Worm (Caenorhabditis elegans) whole organism, early embryonic: Measurements from ENCODE around the gene K11D12.13.

ENCODE experiments used
- B0310.2 ChIP-seq: sonication (generic microtip); optimal IDR thresholded peaks from 2 replicates; lab custom pipeline; 2016; ENCODE audit warnings: mild to moderate bottlenecking, missing genetic modification characterization, missing compliant biosample characterization
- F13C5.2 ChIP-seq: sonication (generic microtip); optimal IDR thresholded peaks from 2 replicates; lab custom pipeline; 2017; ENCODE audit warnings: mild to moderate bottlenecking, missing genetic modification characterization, inconsistent platforms, missing compliant biosample characterization
- aly-1 ChIP-seq: sonication (generic microtip); optimal IDR thresholded peaks from 2 replicates; lab custom pipeline; 2016; ENCODE audit warnings: missing genetic modification characterization, missing compliant biosample characterization
- ama-1 ChIP-seq: fragments of 150-350 bp; optimal IDR thresholded peaks from 2 replicates; lab custom pipeline; 2014
- ceh-13 ChIP-seq: fragments of 200-800 bp; sonication (Bioruptor generic); optimal IDR thresholded peaks from 2 replicates; lab custom pipeline; 2018; ENCODE audit warnings: mild to moderate bottlenecking, missing genetic modification characterization, missing compliant biosample characterization
- ceh-36 ChIP-seq: sonication (generic microtip); optimal IDR thresholded peaks from 2 replicates; lab custom pipeline; 2016; ENCODE audit warnings: missing genetic modification characterization, inconsistent platforms, missing compliant biosample characterization
- ets-7 ChIP-seq: sonication (generic microtip); optimal IDR thresholded peaks from 2 replicates; lab custom pipeline; 2016; ENCODE audit warnings: missing genotype, missing genetic modification characterization, missing compliant biosample characterization
- flt-1 ChIP-seq: fragments of 200-800 bp; sonication (Bioruptor generic); IDR thresholded peaks from 2 replicates; pipeline ENCODE4 v1.3.6; 2022; ENCODE audit warnings: missing genetic modification characterization, missing compliant biosample characterization
- hmbx-1 ChIP-seq: sonication (generic microtip); optimal IDR thresholded peaks from 2 replicates; lab custom pipeline; 2016; ENCODE audit warnings: mild to moderate bottlenecking, missing genetic modification characterization, missing compliant biosample characterization
- hmg-4 ChIP-seq: fragments of 200-800 bp; sonication (Bioruptor generic); optimal IDR thresholded peaks from 2 replicates; lab custom pipeline; 2018; ENCODE audit warnings: mild to moderate bottlenecking, missing genetic modification characterization, missing compliant biosample characterization
- hnd-1 ChIP-seq: sonication (generic microtip); optimal IDR thresholded peaks from 2 replicates; lab custom pipeline; 2016; ENCODE audit warnings: missing genetic modification characterization, missing compliant biosample characterization
- pes-1 ChIP-seq: fragments of 200-800 bp; sonication (Bioruptor generic); IDR thresholded peaks from 2 replicates; pipeline ENCODE4 v1.3.6; 2022; ENCODE audit warnings: missing genetic modification reagents, missing genetic modification characterization, missing compliant biosample characterization
- scrt-1 ChIP-seq: fragments of 200-800 bp; sonication (Bioruptor generic); IDR thresholded peaks from 2 replicates; pipeline ENCODE4 v1.3.6; 2022; ENCODE audit warnings: missing genetic modification characterization, missing compliant biosample characterization
- sea-1 ChIP-seq: fragments of 200-800 bp; sonication (Bioruptor generic); conservative IDR thresholded peaks from 2 replicates; pipeline ENCODE4 v1.3.6; 2022; ENCODE audit warnings: missing genetic modification characterization, missing compliant biosample characterization
- tbx-11 ChIP-seq: fragments of 200-800 bp; sonication (Bioruptor generic); IDR thresholded peaks from 2 replicates; pipeline ENCODE4 v1.3.6; 2022; ENCODE audit warnings: missing genetic modification characterization, missing compliant biosample characterization
- tbx-37 ChIP-seq: fragments of 200-800 bp; sonication (Bioruptor generic); conservative IDR thresholded peaks from 2 replicates; pipeline ENCODE4 v1.3.6; 2022; ENCODE audit warnings: missing genetic modification reagents, missing genetic modification characterization, missing compliant biosample characterization
- tra-4 ChIP-seq: sonication (generic microtip); optimal IDR thresholded peaks from 2 replicates; lab custom pipeline; 2017; ENCODE audit warnings: missing genetic modification characterization, missing compliant biosample characterization

The K11D12.13 gene

DNA sequence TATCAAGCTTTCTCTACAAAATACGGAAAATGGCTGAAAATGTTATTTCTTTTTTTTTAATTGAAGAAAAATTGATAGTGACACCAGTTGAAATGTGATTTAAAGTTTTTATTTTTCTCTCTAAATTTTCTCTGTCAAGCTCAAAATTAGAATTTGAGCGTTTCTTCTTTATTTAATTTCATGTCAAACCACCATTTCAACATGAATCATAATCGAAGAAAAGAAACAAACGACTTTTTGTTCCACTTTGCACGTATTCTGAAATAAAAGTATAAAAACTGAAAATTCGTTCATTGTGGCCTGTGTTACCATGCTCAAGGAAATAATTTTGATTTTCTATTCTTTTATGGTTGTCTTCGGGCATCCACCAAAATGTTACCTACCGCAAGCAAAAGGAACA, at the start of gene K11D12.13:
Gene K11D12.13, plus strand, starts transcription at position 301 of the 400 bp plus-strand sequence.
- TF ChIP-seq tra-4 (tag; lab: Kevin White, UChicago) (no peak), ceh-13 (GFP tag; lab: Kevin White, UChicago) (no peak), tbx-37 (GFP tag; lab: Robert Waterston, UW) (no peak), ceh-36 (tag; lab: Kevin White, UChicago) (no peak), tbx-11 (GFP tag; lab: Robert Waterston, UW) (no peak), aly-1 (no peak), B0310.2 (tag; lab: Kevin White, UChicago) (no peak), sea-1 (GFP tag; lab: Robert Waterston, UW) (no peak), hmbx-1 (tag; lab: Kevin White, UChicago) (no peak), F13C5.2 (tag; lab: Kevin White, UChicago) (no peak), ama-1 (lab: Kevin White, UChicago) (no peak), flt-1 (GFP tag; lab: Robert Waterston, UW) (no peak), hmg-4 (GFP tag; lab: Kevin White, UChicago) (no peak), hnd-1 (tag; lab: Kevin White, UChicago) (no peak)

DNA sequence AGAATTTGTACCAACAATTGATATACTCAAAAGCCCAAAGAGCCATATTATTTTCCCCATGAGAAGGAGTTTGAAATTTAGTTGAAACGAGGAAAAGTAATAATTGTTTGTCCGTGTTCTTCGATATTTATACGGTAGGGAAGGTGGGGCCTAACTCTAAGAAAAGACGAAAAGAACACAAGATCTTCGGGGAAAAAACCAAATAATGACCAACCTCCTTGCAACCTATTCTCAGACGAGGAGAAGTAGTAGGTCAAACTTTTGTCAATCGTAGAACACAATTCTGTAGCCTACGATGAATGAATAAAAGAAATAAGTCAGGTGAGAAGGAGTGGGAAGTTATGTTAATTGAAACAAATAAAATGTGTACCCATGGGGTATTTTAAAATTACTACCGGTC, 46.1 kb upstream of the K11D12.13 start, which contains the start of gene ncx-8:
Gene ncx-8, minus strand, starts transcription at position 101 of the 400 bp plus-strand sequence.
- TF ChIP-seq B0310.2 (tag; lab: Kevin White, UChicago): no peak

- TF ChIP-seq tra-4 (tag; lab: Kevin White, UChicago) (no peak), F13C5.2 (tag; lab: Kevin White, UChicago) (no peak), hmbx-1 (tag; lab: Kevin White, UChicago) (no peak), hmg-4 (GFP tag; lab: Kevin White, UChicago) (no peak), ama-1 (lab: Kevin White, UChicago) (no peak), sea-1 (GFP tag; lab: Robert Waterston, UW) (no peak), ceh-36 (tag; lab: Kevin White, UChicago) (no peak), aly-1 (no peak), ceh-13 (GFP tag; lab: Kevin White, UChicago) (no peak), tbx-11 (GFP tag; lab: Robert Waterston, UW) (no peak), hnd-1 (tag; lab: Kevin White, UChicago) (no peak), flt-1 (GFP tag; lab: Robert Waterston, UW) (no peak), ets-7 (tag; lab: Kevin White, UChicago) (no peak), scrt-1 (no peak)
Measured at ce11 chrV:4995155-4995554, 38.0 kb upstream of the K11D12.13 start, which contains the start of gene ncx-9. Gene ncx-9 (minus strand): TSS chrV:4995255.

DNA sequence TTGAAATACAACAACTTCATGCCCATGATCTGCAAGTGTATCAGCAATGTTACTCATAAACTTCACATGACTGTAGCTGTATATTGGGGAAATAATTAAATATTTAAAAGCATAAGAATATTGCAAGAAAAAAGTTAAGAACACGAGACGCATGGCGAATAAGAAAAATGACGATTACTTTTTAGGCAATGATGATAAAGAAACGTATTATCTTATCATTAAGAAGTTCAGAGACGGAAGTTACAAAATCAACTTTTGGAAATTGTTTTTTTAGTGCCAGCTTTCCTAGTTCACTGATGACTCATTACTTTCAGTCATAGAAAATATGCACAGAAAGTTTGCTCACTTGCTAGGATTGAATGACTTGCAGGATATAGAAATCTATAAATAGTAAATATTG, 32.8 kb upstream of the K11D12.13 start, which contains the start of gene ugt-7:
Gene ugt-7, minus strand, starts transcription at position 161 of the 400 bp plus-strand sequence.
- TF ChIP-seq aly-1 (no peak), tbx-11 (GFP tag; lab: Robert Waterston, UW) (no peak), tbx-37 (GFP tag; lab: Robert Waterston, UW) (no peak), B0310.2 (tag; lab: Kevin White, UChicago) (no peak), hnd-1 (tag; lab: Kevin White, UChicago) (no peak)

ce11 chrV:5001386-5001785, 31.8 kb upstream of the K11D12.13 start, which contains the start of gene srr-8:
Gene srr-8 (plus strand): TSS chrV:5001686.
- no peak for TF ChIP-seq tbx-37 (GFP tag; lab: Robert Waterston, UW)
- TF ChIP-seq hmg-4 (GFP tag; lab: Kevin White, UChicago): no peak
- no peak for TF ChIP-seq sea-1 (GFP tag; lab: Robert Waterston, UW)
- no peak for TF ChIP-seq ceh-36 (tag; lab: Kevin White, UChicago)
- no peak for TF ChIP-seq tbx-11 (GFP tag; lab: Robert Waterston, UW)
- TF ChIP-seq flt-1 (GFP tag; lab: Robert Waterston, UW): no peak
- no peak for TF ChIP-seq hnd-1 (tag; lab: Kevin White, UChicago)
- TF ChIP-seq hmbx-1 (tag; lab: Kevin White, UChicago): no peak
- TF ChIP-seq ceh-13 (GFP tag; lab: Kevin White, UChicago): no peak

DNA sequence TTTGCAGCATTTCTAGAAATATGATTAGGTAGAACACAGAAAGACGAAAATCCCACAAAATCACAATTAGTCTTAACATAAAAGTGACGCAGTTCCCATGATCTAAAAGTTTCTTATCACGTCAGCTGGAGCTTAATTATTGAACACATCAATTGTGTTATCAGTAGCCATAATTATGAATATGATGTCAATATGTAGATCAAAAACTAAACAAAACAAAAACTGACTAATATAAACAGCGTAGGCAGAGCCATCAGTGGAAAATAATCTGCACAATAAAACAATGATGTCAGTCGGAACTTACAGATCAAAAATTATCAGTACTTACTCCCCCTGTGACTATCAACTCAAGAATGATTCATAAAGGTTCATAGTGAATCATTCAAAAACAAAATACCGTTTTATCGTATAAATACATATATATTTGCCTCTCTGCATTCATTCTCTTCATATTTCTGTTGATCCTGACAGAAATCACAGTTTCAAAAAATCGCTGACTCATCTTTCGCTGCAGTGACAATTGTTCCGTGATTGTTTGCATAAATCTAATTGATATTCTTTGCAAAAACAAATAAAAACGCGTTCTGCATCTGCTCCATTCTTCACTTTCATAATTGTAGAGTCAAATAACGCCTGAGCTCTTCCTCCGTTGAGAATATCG, 20.9 kb upstream of the K11D12.13 start, which contains the start of gene srr-6:
Gene srr-6, plus strand, starts transcription at position 611 of the 661 bp plus-strand sequence.
- TF ChIP-seq tra-4 (tag; lab: Kevin White, UChicago) (no peak), ets-7 (tag; lab: Kevin White, UChicago) (no peak), hnd-1 (tag; lab: Kevin White, UChicago) (no peak), pes-1 (GFP tag; lab: Robert Waterston, UW) (no peak), flt-1 (GFP tag; lab: Robert Waterston, UW) (no peak), hmbx-1 (tag; lab: Kevin White, UChicago) (no peak), ama-1 (lab: Kevin White, UChicago) (no peak), ceh-13 (GFP tag; lab: Kevin White, UChicago) (no peak), sea-1 (GFP tag; lab: Robert Waterston, UW) (no peak), B0310.2 (tag; lab: Kevin White, UChicago) (no peak), ceh-36 (tag; lab: Kevin White, UChicago) (no peak), tbx-37 (GFP tag; lab: Robert Waterston, UW) (no peak), hmg-4 (GFP tag; lab: Kevin White, UChicago) (no peak), tbx-11 (GFP tag; lab: Robert Waterston, UW) (no peak), F13C5.2 (tag; lab: Kevin White, UChicago) (no peak), scrt-1 (no peak), aly-1 (no peak)

ce11 chrV:5016728-5017127, 16.5 kb upstream of the K11D12.13 start:
- no peak for TF ChIP-seq pes-1 (GFP tag; lab: Robert Waterston, UW)
- no peak for TF ChIP-seq tbx-37 (GFP tag; lab: Robert Waterston, UW)
- TF ChIP-seq ets-7 (tag; lab: Kevin White, UChicago): no peak
- TF ChIP-seq hmbx-1 (tag; lab: Kevin White, UChicago): no peak
- no peak for TF ChIP-seq aly-1
- no peak for TF ChIP-seq tbx-11 (GFP tag; lab: Robert Waterston, UW)
- TF ChIP-seq F13C5.2 (tag; lab: Kevin White, UChicago): no peak
- TF ChIP-seq scrt-1: no peak
- no peak for TF ChIP-seq sea-1 (GFP tag; lab: Robert Waterston, UW)
- TF ChIP-seq hnd-1 (tag; lab: Kevin White, UChicago): no peak
- no peak for TF ChIP-seq flt-1 (GFP tag; lab: Robert Waterston, UW)
- TF ChIP-seq hmg-4 (GFP tag; lab: Kevin White, UChicago): no peak
- no peak for TF ChIP-seq ceh-13 (GFP tag; lab: Kevin White, UChicago)
- TF ChIP-seq B0310.2 (tag; lab: Kevin White, UChicago): no peak
